Worm (Caenorhabditis elegans): ENCODE results near the gene lite-1.
A peak's percentile ranks its signal among the peaks of the same experiment; 100 is the strongest.

Gene lite-1

DNA sequence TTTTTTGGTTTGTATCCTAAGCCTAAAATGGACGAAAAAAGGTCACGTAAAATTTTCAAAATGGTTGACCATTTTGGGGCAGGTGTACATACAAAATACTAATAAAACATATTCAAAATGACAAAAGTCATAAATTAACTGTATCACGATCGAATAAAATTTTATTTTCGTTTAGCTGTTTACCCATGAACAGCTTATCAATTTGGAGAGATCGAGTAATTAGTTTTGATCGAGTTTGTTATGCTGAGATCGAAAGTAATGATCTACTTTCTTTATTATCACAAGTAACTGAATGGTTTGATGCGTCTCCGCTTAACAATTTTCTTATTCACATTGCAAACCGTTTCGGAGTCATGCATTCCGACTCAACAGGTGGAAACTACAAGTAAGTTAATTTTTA lies 42.7 kb downstream of the lite-1 start, which contains the start of gene T13C5.10:
Gene T13C5.10 (plus strand): TSS at position 301 of the 400 bp plus-strand sequence.
- TF ChIP-seq lim-7 (GFP tag; IDR thresholded peaks at IDR 0.05) (no peak), nhr-41 (GFP tag; IDR thresholded peaks at IDR 0.05) (no peak), Y75B8A.6 (GFP tag; IDR thresholded peaks at IDR 0.05) (no peak), lsy-2 (tag; optimal IDR thresholded peaks at IDR 0.05) (no peak), zip-2 (tag; optimal IDR thresholded peaks at IDR 0.05) (no peak), nhr-28 (tag; optimal IDR thresholded peaks at IDR 0.05) (no peak), tag-97 (GFP tag; IDR thresholded peaks at IDR 0.05) (no peak), hmg-1.1 (GFP tag; IDR thresholded peaks at IDR 0.05) (no peak), hif-1 (tag; optimal IDR thresholded peaks at IDR 0.05) (no peak)

- no peak for TF ChIP-seq jun-1 (tag; optimal IDR thresholded peaks at IDR 0.05)
- TF ChIP-seq dmd-9 (GFP tag; IDR thresholded peaks at IDR 0.05), result no peak
- no peak for TF ChIP-seq ceh-82 (tag; optimal IDR thresholded peaks at IDR 0.05)
- no peak for TF ChIP-seq tra-1 (GFP tag; IDR thresholded peaks at IDR 0.05)
- no peak for TF ChIP-seq lin-39 (tag; optimal IDR thresholded peaks at IDR 0.05)
- no peak for TF ChIP-seq madf-5 (GFP tag; IDR thresholded peaks at IDR 0.05)
- TF ChIP-seq set-16 (GFP tag; IDR thresholded peaks at IDR 0.05), result no peak
- no peak for TF ChIP-seq attf-4 (tag; optimal IDR thresholded peaks at IDR 0.05)
- no peak for TF ChIP-seq daf-19 (GFP tag; conservative IDR thresholded peaks at IDR 0.05)
- TF ChIP-seq mdt-29 (GFP tag; IDR thresholded peaks at IDR 0.05), result no peak
- no peak for TF ChIP-seq ceh-20 (GFP tag; IDR thresholded peaks at IDR 0.05)
Measured at ce11 chrX:6184709-6185108, 45.9 kb downstream of the lite-1 start, which contains the start of gene T13C5.2. T13C5.2 (plus strand) TSS chrX:6185009.

- TF ChIP-seq snpc-4 (tag; optimal IDR thresholded peaks at IDR 0.05) (no peak), F44E2.7 (GFP tag; IDR thresholded peaks at IDR 0.05) (no peak)
Measured at ce11 chrX:6180293-6180692, 50.3 kb downstream of the lite-1 start, which contains the start of gene T13C5.7. T13C5.7 (plus strand) TSS chrX:6180593.

DNA sequence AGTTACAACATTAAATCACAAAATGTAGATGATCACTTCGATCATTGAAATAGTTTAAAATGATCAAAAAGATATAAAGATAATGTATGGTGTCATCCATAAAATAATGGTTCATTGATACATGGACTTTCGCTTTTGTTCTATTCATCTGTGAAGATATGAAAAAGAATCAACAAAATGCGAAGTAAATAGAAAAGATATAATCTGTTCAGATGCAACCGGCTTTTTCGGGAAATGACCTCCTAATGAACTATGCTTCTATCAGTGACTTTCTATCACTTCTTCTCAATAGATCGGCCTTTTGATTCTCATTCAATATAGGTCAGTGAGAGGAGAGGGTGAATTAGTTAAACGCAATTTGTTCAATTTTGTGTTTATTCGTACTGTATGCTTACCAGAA lies 51.6 kb downstream of the lite-1 start:
- TF ChIP-seq lin-39 (tag; optimal IDR thresholded peaks at IDR 0.05) (no peak), unc-62 (GFP tag; optimal IDR thresholded peaks at IDR 0.05 in 1 of 2) (peak in 1 of 2 experiments; percentile 3), unc-62 (tag; optimal IDR thresholded peaks at IDR 0.05) (no peak)

ce11 chrX:6177944-6178566 lies 52.5 kb downstream of the lite-1 start, which contains the start of the genes T25B2.4 and T13C5.3:
T25B2.4 (plus strand) TSS chrX:6178244.
T13C5.3 (plus strand) TSS chrX:6178516.
- TF ChIP-seq fkh-10 (GFP tag; optimal IDR thresholded peaks at IDR 0.05) (no peak), lim-7 (GFP tag; IDR thresholded peaks at IDR 0.05) (no peak), jun-1 (tag; optimal IDR thresholded peaks at IDR 0.05) (no peak), nhr-77 (tag; optimal IDR thresholded peaks at IDR 0.05) (no peak), tag-97 (GFP tag; IDR thresholded peaks at IDR 0.05) (no peak), D1046.2 (GFP tag; IDR thresholded peaks at IDR 0.05) (no peak), T26A8.4 (GFP tag; IDR thresholded peaks at IDR 0.05) (no peak), nhr-76 (tag; optimal IDR thresholded peaks at IDR 0.05) (no peak), nhr-41 (GFP tag; IDR thresholded peaks at IDR 0.05) (no peak), php-3 (GFP tag; IDR thresholded peaks at IDR 0.05) (no peak), mdl-1 (tag; optimal IDR thresholded peaks at IDR 0.05) (no peak)

Data from whole organism, L4 larva.